Fruit fly (Drosophila melanogaster): Measurements from ENCODE around the gene CG31897.

- TF ChIP-seq CG8478 (optimal IDR thresholded peaks at IDR 0.05) (no peak), CTCF (optimal IDR thresholded peaks at IDR 0.05) (no peak)
These were observed 38.6 kb downstream of the CG31897 start for dm6 chr2L:8480825-8481224.
